In the genomic region with DNA sequence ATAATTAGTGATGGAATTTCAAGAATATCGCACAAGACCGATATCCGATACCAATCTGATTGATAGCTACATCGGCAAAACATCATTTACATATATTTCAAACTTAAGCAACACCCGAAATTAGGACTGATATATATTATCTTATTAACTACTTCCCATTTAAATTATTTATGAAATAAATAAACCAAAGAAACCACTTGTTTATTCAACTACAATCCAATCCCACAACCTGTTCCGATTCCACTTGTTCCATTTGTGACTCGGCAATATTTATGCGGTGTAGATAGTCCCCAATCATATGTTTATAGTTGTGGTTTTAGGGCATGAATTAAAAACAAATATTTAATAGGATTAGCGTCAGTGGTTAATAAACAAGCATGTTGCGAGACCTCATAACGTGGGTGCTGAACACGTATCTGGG, we compare ENCODE assay signal across 2 fruit fly cellular contexts.
TF ChIP-seq lines count a peak whose summit lies in the region.

A gene (minus strand): TSS at position 6 of the 421 bp plus-strand sequence.
A gene (plus strand): TSS at position 281 of the 421 bp plus-strand sequence.

TF ChIP-seq in whole organism, adult, 20 proteins besides CTCF, POLR2A, EP300 and RAD21 (continued from another document):
- TF ChIP-seq cic (GFP tag; optimal IDR thresholded peaks at IDR 0.05; lab: Kevin White, UChicago) (peak; percentile 30), ovo (GFP tag; optimal IDR thresholded peaks at IDR 0.05; lab: Kevin White, UChicago) (no peak), tj (GFP tag; optimal IDR thresholded peaks at IDR 0.05; lab: Kevin White, UChicago) (no peak)

TF ChIP-seq in whole organism, embryonic, 481 proteins besides CTCF, POLR2A, EP300 and RAD21 (continued from another document and continues in another):
- TF ChIP-seq Antp (GFP tag; optimal IDR thresholded peaks at IDR 0.05; lab: Kevin White, UChicago) (no peak), sna (GFP tag; IDR thresholded peaks at IDR 0.05; lab: Robert Waterston, UW; ENCODE audit: partially characterized antibody) (peak; percentile 90), slp2 (GFP tag; optimal IDR thresholded peaks at IDR 0.05; lab: Kevin White, UChicago) (peak; percentile 12), Doc3 (GFP tag; IDR thresholded peaks at IDR 0.05; lab: Robert Waterston, UW; ENCODE audit: partially characterized antibody) (peak; percentile 88), fu2 (GFP tag; optimal IDR thresholded peaks at IDR 0.05; lab: Kevin White, UChicago) (no peak), CG4360 (GFP tag; IDR thresholded peaks at IDR 0.05; lab: Robert Waterston, UW) (peak; percentile 41; the same call in 1 of the 2 replicates), CG8478 (optimal IDR thresholded peaks at IDR 0.05; lab: Kevin White, UChicago) (no peak), CG3995 (GFP tag; optimal IDR thresholded peaks at IDR 0.05; lab: Kevin White, UChicago) (peak; percentile 71), Kr (GFP tag; optimal IDR thresholded peaks at IDR 0.05; lab: Kevin White, UChicago) (no peak), Max (GFP tag; optimal IDR thresholded peaks at IDR 0.05; lab: Kevin White, UChicago) (peak; percentile 72), pho (GFP tag; optimal IDR thresholded peaks at IDR 0.05; lab: Kevin White, UChicago) (peak; percentile 52), CG3838 (GFP tag; optimal IDR thresholded peaks at IDR 0.05; lab: Kevin White, UChicago) (peak; percentile 33), vfl (GFP tag; optimal IDR thresholded peaks at IDR 0.05; lab: Kevin White, UChicago) (peak; percentile 24), hb (GFP tag; IDR thresholded peaks at IDR 0.05; lab: Robert Waterston, UW; ENCODE audit: partially characterized antibody) (peak; percentile 79), salm (tag; optimal IDR thresholded peaks at IDR 0.05; lab: Kevin White, UChicago) (no peak), z (GFP tag; IDR thresholded peaks at IDR 0.05; lab: Robert Waterston, UW) (no peak), Mad (GFP tag; optimal IDR thresholded peaks at IDR 0.05; lab: Kevin White, UChicago) (peak; percentile 28), sob (GFP tag; IDR thresholded peaks at IDR 0.05; lab: Robert Waterston, UW) (peak; percentile 53; the same call in 1 of the 2 replicates), CG3163 (GFP tag; optimal IDR thresholded peaks at IDR 0.05; lab: Kevin White, UChicago) (no peak), CG11247 (GFP tag; IDR thresholded peaks at IDR 0.05; lab: Robert Waterston, UW) (no peak), nom (GFP tag; optimal IDR thresholded peaks at IDR 0.05; lab: Kevin White, UChicago) (no peak), CG12942 (GFP tag; optimal IDR thresholded peaks at IDR 0.05; lab: Kevin White, UChicago) (peak; percentile 19), CG30020 (tag; optimal IDR thresholded peaks at IDR 0.05; lab: Kevin White, UChicago) (peak; percentile 97), mam (GFP tag; optimal IDR thresholded peaks at IDR 0.05; lab: Kevin White, UChicago) (peak; percentile 47), CG1602 (GFP tag; optimal IDR thresholded peaks at IDR 0.05; lab: Kevin White, UChicago) (peak; percentile 44), lmd (GFP tag; IDR thresholded peaks at IDR 0.05; lab: Robert Waterston, UW) (no peak), CG16815 (GFP tag; optimal IDR thresholded peaks at IDR 0.05; lab: Kevin White, UChicago) (no peak), TFAM (GFP tag; optimal IDR thresholded peaks at IDR 0.05; lab: Kevin White, UChicago) (peak; percentile 27), eve (GFP tag; optimal IDR thresholded peaks at IDR 0.05; lab: Kevin White, UChicago) (peak in 1 of 2 experiments; percentile 66), ATbp (GFP tag; optimal IDR thresholded peaks at IDR 0.05; lab: Kevin White, UChicago) (peak; percentile 88), lilli (GFP tag; optimal IDR thresholded peaks at IDR 0.05; lab: Kevin White, UChicago) (no peak), hbn (GFP tag; IDR thresholded peaks at IDR 0.05; lab: Robert Waterston, UW; ENCODE audit: partially characterized antibody) (peak; percentile 78; the same call in 1 of the 2 replicates), dpn (GFP tag; optimal IDR thresholded peaks at IDR 0.05; lab: Kevin White, UChicago) (peak in 1 of 2 experiments; percentile 26), CG14860 (GFP tag; IDR thresholded peaks at IDR 0.05; lab: Robert Waterston, UW; ENCODE audit: partially characterized antibody) (peak; percentile 83), CG32532 (GFP tag; IDR thresholded peaks at IDR 0.05; lab: Robert Waterston, UW) (0 out of 2 replicates have a peak, but pooled peaks have one; percentile 7), Hr3 (GFP tag; optimal IDR thresholded peaks at IDR 0.05; lab: Kevin White, UChicago) (peak; percentile 39), CG12744 (GFP tag; optimal IDR thresholded peaks at IDR 0.05; lab: Kevin White, UChicago) (no peak), Elba2 (GFP tag; optimal IDR thresholded peaks at IDR 0.05; lab: Kevin White, UChicago) (peak; percentile 5), en (GFP tag; optimal IDR thresholded peaks at IDR 0.05; lab: Kevin White, UChicago) (no peak), CG6654 (GFP tag; optimal IDR thresholded peaks at IDR 0.05; lab: Kevin White, UChicago) (peak; percentile 11), Xrp1 (GFP tag; IDR thresholded peaks at IDR 0.05; lab: Robert Waterston, UW) (peak; percentile 58; the same call in 1 of the 2 replicates), pnt (GFP tag; optimal IDR thresholded peaks at IDR 0.05; lab: Kevin White, UChicago) (no peak), CG11504 (tag; optimal IDR thresholded peaks at IDR 0.05; lab: Kevin White, UChicago) (no peak), pzg (GFP tag; optimal IDR thresholded peaks at IDR 0.05; lab: Kevin White, UChicago) (peak; percentile 84), Dref (GFP tag; IDR thresholded peaks at IDR 0.05; lab: Robert Waterston, UW) (peak; percentile 67; the same call in 1 of the 2 replicates), D (optimal IDR thresholded peaks at IDR 0.05; lab: Kevin White, UChicago) (no peak), D (GFP tag; optimal IDR thresholded peaks at IDR 0.05; lab: Kevin White, UChicago) (peak; percentile 39), fd102C (GFP tag; optimal IDR thresholded peaks at IDR 0.05; lab: Kevin White, UChicago) (peak; percentile 57), CG2120 (GFP tag; optimal IDR thresholded peaks at IDR 0.05; lab: Kevin White, UChicago) (peak; percentile 53), vnd (GFP tag; IDR thresholded peaks at IDR 0.05; lab: Robert Waterston, UW; ENCODE audit: partially characterized antibody) (peak; percentile 84), CG1024 (GFP tag; IDR thresholded peaks at IDR 0.05; lab: Robert Waterston, UW) (0 out of 2 replicates have a peak, but pooled peaks have one; percentile 26), Lhr (GFP tag; optimal IDR thresholded peaks at IDR 0.05; lab: Kevin White, UChicago) (peak; percentile 59), gro (GFP tag; optimal IDR thresholded peaks at IDR 0.05; lab: Kevin White, UChicago) (peak; percentile 11), MESR4 (GFP tag; optimal IDR thresholded peaks at IDR 0.05; lab: Kevin White, UChicago) (peak; percentile 42), hth (optimal IDR thresholded peaks at IDR 0.05; lab: Kevin White, UChicago) (no peak), ap (GFP tag; IDR thresholded peaks at IDR 0.05; lab: Robert Waterston, UW) (no peak), CG9932 (GFP tag; IDR thresholded peaks at IDR 0.05; lab: Robert Waterston, UW) (no peak), CG4424 (GFP tag; optimal IDR thresholded peaks at IDR 0.05; lab: Kevin White, UChicago) (peak; percentile 52), insv (GFP tag; optimal IDR thresholded peaks at IDR 0.05; lab: Kevin White, UChicago) (peak in 1 of 2 experiments; percentile 64), CG9817 (tag; optimal IDR thresholded peaks at IDR 0.05; lab: Kevin White, UChicago) (no peak), sima (GFP tag; optimal IDR thresholded peaks at IDR 0.05; lab: Kevin White, UChicago) (peak; percentile 55), Lpt (GFP tag; optimal IDR thresholded peaks at IDR 0.05; lab: Kevin White, UChicago) (no peak), knrl (GFP tag; IDR thresholded peaks at IDR 0.05; lab: Robert Waterston, UW; ENCODE audit: partially characterized antibody) (peak; percentile 93), dysf (GFP tag; IDR thresholded peaks at IDR 0.05; lab: Robert Waterston, UW) (peak; percentile 25; the same call in 1 of the 3 replicates), CG2129 (GFP tag; IDR thresholded peaks at IDR 0.05; lab: Robert Waterston, UW; ENCODE audit: partially characterized antibody) (peak; percentile 83), fd64A (GFP tag; optimal IDR thresholded peaks at IDR 0.05; lab: Kevin White, UChicago) (peak; percentile 90), CG11398 (GFP tag; optimal IDR thresholded peaks at IDR 0.05; lab: Kevin White, UChicago) (peak; percentile 38), CG2889 (GFP tag; IDR thresholded peaks at IDR 0.05; lab: Robert Waterston, UW) (no peak), CG1603 (tag; optimal IDR thresholded peaks at IDR 0.05; lab: Kevin White, UChicago) (peak; percentile 97), MTF-1 (GFP tag; optimal IDR thresholded peaks at IDR 0.05; lab: Kevin White, UChicago; ENCODE audit: borderline replicate concordance) (peak; percentile 84), CG4707 (GFP tag; optimal IDR thresholded peaks at IDR 0.05; lab: Kevin White, UChicago) (peak; percentile 84), CG13424 (tag; optimal IDR thresholded peaks at IDR 0.05; lab: Kevin White, UChicago) (peak; percentile 80), CG31441 (GFP tag; IDR thresholded peaks at IDR 0.05; lab: Robert Waterston, UW) (no peak), aop (GFP tag; IDR thresholded peaks at IDR 0.05; lab: Robert Waterston, UW) (no peak), Bgb (GFP tag; IDR thresholded peaks at IDR 0.05; lab: Robert Waterston, UW; ENCODE audit: partially characterized antibody) (peak; percentile 87), pum (GFP tag; optimal IDR thresholded peaks at IDR 0.05; lab: Kevin White, UChicago) (no peak), CHES-1-like (GFP tag; optimal IDR thresholded peaks at IDR 0.05; lab: Kevin White, UChicago) (peak; percentile 33), Rfx (GFP tag; IDR thresholded peaks at IDR 0.05; lab: Robert Waterston, UW) (no peak; the same call in 1 of the 2 replicates), Chrac-16 (GFP tag; optimal IDR thresholded peaks at IDR 0.05; lab: Kevin White, UChicago) (peak; percentile 11), Stat92E (GFP tag; optimal IDR thresholded peaks at IDR 0.05; lab: Kevin White, UChicago) (peak in 1 of 3 experiments; percentile 71), D19A (tag; optimal IDR thresholded peaks at IDR 0.05; lab: Kevin White, UChicago) (no peak), bigmax (GFP tag; optimal IDR thresholded peaks at IDR 0.05; lab: Kevin White, UChicago) (peak; percentile 64), hkb (optimal IDR thresholded peaks at IDR 0.05; lab: Kevin White, UChicago) (no peak), hkb (GFP tag; IDR thresholded peaks at IDR 0.05; lab: Robert Waterston, UW) (peak; percentile 55; the same call in 1 of the 2 replicates), Rx (GFP tag; IDR thresholded peaks at IDR 0.05; lab: Robert Waterston, UW) (no peak), CG3281 (GFP tag; optimal IDR thresholded peaks at IDR 0.05; lab: Kevin White, UChicago) (no peak), Atf6 (GFP tag; IDR thresholded peaks at IDR 0.05; lab: Robert Waterston, UW) (peak; percentile 70), CG31224 (GFP tag; IDR thresholded peaks at IDR 0.05; lab: Robert Waterston, UW) (no peak), NC2α (GFP tag; optimal IDR thresholded peaks at IDR 0.05; lab: Kevin White, UChicago) (no peak), da (GFP tag; optimal IDR thresholded peaks at IDR 0.05; lab: Kevin White, UChicago) (no peak), chif (GFP tag; optimal IDR thresholded peaks at IDR 0.05; lab: Kevin White, UChicago) (no peak), HLH54F (GFP tag; optimal IDR thresholded peaks at IDR 0.05; lab: Kevin White, UChicago) (peak; percentile 25), CG34224 (GFP tag; IDR thresholded peaks at IDR 0.05; lab: Robert Waterston, UW; ENCODE audit: partially characterized antibody) (peak; percentile 93), sc (optimal IDR thresholded peaks at IDR 0.05; lab: Kevin White, UChicago) (no peak), sc (GFP tag; optimal IDR thresholded peaks at IDR 0.05; lab: Kevin White, UChicago) (peak; percentile 54), CG10147 (GFP tag; optimal IDR thresholded peaks at IDR 0.05; lab: Kevin White, UChicago) (no peak), Bdp1 (GFP tag; optimal IDR thresholded peaks at IDR 0.05; lab: Kevin White, UChicago) (peak; percentile 45), CG17612 (GFP tag; IDR thresholded peaks at IDR 0.05; lab: Robert Waterston, UW) (no peak), pita (GFP tag; optimal IDR thresholded peaks at IDR 0.05; lab: Kevin White, UChicago) (peak; percentile 59), stwl (tag; optimal IDR thresholded peaks at IDR 0.05; lab: Kevin White, UChicago) (peak; percentile 61), CG4820 (GFP tag; optimal IDR thresholded peaks at IDR 0.05; lab: Kevin White, UChicago) (peak; percentile 18), Dll (GFP tag; IDR thresholded peaks at IDR 0.05; lab: Robert Waterston, UW; ENCODE audit: partially characterized antibody) (peak; percentile 95), scrt (GFP tag; optimal IDR thresholded peaks at IDR 0.05; lab: Kevin White, UChicago) (no peak), nerfin-2 (GFP tag; IDR thresholded peaks at IDR 0.05; lab: Robert Waterston, UW; ENCODE audit: partially characterized antibody) (peak; percentile 67), Hsf (GFP tag; optimal IDR thresholded peaks at IDR 0.05; lab: Kevin White, UChicago) (peak; percentile 52), CG4617 (GFP tag; optimal IDR thresholded peaks at IDR 0.05; lab: Kevin White, UChicago; ENCODE audit: borderline replicate concordance) (peak; percentile 70), Fer1 (GFP tag; optimal IDR thresholded peaks at IDR 0.05; lab: Kevin White, UChicago) (no peak), CG6791 (GFP tag; IDR thresholded peaks at IDR 0.05; lab: Robert Waterston, UW; ENCODE audit: partially characterized antibody) (peak; percentile 87), crp (GFP tag; optimal IDR thresholded peaks at IDR 0.05; lab: Kevin White, UChicago) (peak; percentile 75 to 94), ranshi (GFP tag; IDR thresholded peaks at IDR 0.05; lab: Robert Waterston, UW) (peak; percentile 47; the same call in 1 of the 2 replicates), D19B (GFP tag; optimal IDR thresholded peaks at IDR 0.05; lab: Kevin White, UChicago) (no peak), tx (GFP tag; optimal IDR thresholded peaks at IDR 0.05; lab: Kevin White, UChicago) (no peak), eyg (GFP tag; optimal IDR thresholded peaks at IDR 0.05; lab: Kevin White, UChicago) (peak; percentile 57), CG18011 (GFP tag; optimal IDR thresholded peaks at IDR 0.05; lab: Kevin White, UChicago) (peak; percentile 53), Myb (GFP tag; optimal IDR thresholded peaks at IDR 0.05; lab: Kevin White, UChicago) (peak; percentile 16), p53 (GFP tag; optimal IDR thresholded peaks at IDR 0.05; lab: Kevin White, UChicago) (no peak), gcm2 (GFP tag; optimal IDR thresholded peaks at IDR 0.05; lab: Kevin White, UChicago) (peak; percentile 9), CG7928 (GFP tag; optimal IDR thresholded peaks at IDR 0.05; lab: Kevin White, UChicago) (peak; percentile 53), row (GFP tag; IDR thresholded peaks at IDR 0.05; lab: Robert Waterston, UW) (peak; percentile 82)
